Worm (Caenorhabditis elegans) whole organism, young adult: ENCODE measurements around the gene C06A12.3.

Experiments
- B0035.1 ChIP-seq: sonication (generic microtip); optimal IDR thresholded peaks from 2 replicates; lab custom pipeline; 2016; ENCODE audit warnings: missing genetic modification characterization, mild to moderate bottlenecking, missing compliant biosample characterization, missing genotype, missing genetic modification reagents
- D2030.7 ChIP-seq: fragments of 200-800 bp; sonication (Bioruptor generic); IDR thresholded peaks from 2 replicates; pipeline ENCODE4 v1.3.6; 2022; ENCODE audit warnings: missing genetic modification reagents, missing genetic modification characterization, missing compliant biosample characterization
- F33H1.4 ChIP-seq: fragments of 200-800 bp; sonication (Bioruptor generic); IDR thresholded peaks from 2 replicates; pipeline ENCODE4 v1.3.6; 2022; ENCODE audit warnings: missing genetic modification reagents, missing genetic modification characterization, missing compliant biosample characterization
- F39B2.1 ChIP-seq: fragments of 200-800 bp; sonication (Bioruptor generic); IDR thresholded peaks from 2 replicates; pipeline ENCODE4 v1.3.6; 2022; ENCODE audit warnings: missing genetic modification reagents, missing genetic modification characterization, missing compliant biosample characterization
- K11D2.4 ChIP-seq: fragments of 200-800 bp; sonication (Bioruptor generic); IDR thresholded peaks from 2 replicates; pipeline ENCODE4 v1.3.6; 2022; ENCODE audit warnings: missing genetic modification reagents, missing genetic modification characterization, missing compliant biosample characterization
- K12H6.12 ChIP-seq: fragments of 200-800 bp; sonication (Bioruptor generic); optimal IDR thresholded peaks from 2 replicates; lab custom pipeline; 2018; ENCODE audit warnings: mild to moderate bottlenecking, missing genetic modification characterization, missing compliant biosample characterization
- T07F8.4 ChIP-seq: sonication (generic microtip); optimal IDR thresholded peaks from 2 replicates; lab custom pipeline; 2016; ENCODE audit warnings: mild to moderate bottlenecking, missing genetic modification characterization, moderate library complexity, missing compliant biosample characterization
- T26A5.8 ChIP-seq: sonication (generic microtip); optimal IDR thresholded peaks from 2 replicates; lab custom pipeline; 2016; ENCODE audit warnings: missing genetic modification characterization, missing compliant biosample characterization
- Y53G8AR.9 ChIP-seq: fragments of 200-800 bp; sonication (Bioruptor generic); conservative IDR thresholded peaks from 2 replicates; pipeline ENCODE4 v1.3.6; 2022; ENCODE audit warnings: missing genetic modification reagents, missing genetic modification characterization, missing compliant biosample characterization
- Y67H2A.10 ChIP-seq: fragments of 200-800 bp; sonication (Bioruptor generic); conservative IDR thresholded peaks from 2 replicates; pipeline ENCODE4 v1.3.6; 2022; ENCODE audit warnings: missing genetic modification reagents, missing genetic modification characterization, missing compliant biosample characterization
- Y79H2A.3 ChIP-seq: fragments of 200-800 bp; sonication (Bioruptor generic); conservative IDR thresholded peaks from 2 replicates; pipeline ENCODE4 v1.3.6; 2022; ENCODE audit warnings: missing genetic modification reagents, missing genetic modification characterization, missing compliant biosample characterization
- Y95B8A.8 ChIP-seq: fragments of 200-800 bp; sonication (Bioruptor generic); IDR thresholded peaks from 2 replicates; pipeline ENCODE4 v1.3.6; 2022; ENCODE audit warnings: missing genetic modification reagents, missing genetic modification characterization, missing compliant biosample characterization
- attf-5 ChIP-seq: fragments of 200-800 bp; sonication (Bioruptor generic); optimal IDR thresholded peaks from 2 replicates; lab custom pipeline; 2018; ENCODE audit warnings: mild to moderate bottlenecking, missing genetic modification characterization, missing compliant biosample characterization
- bed-1 ChIP-seq: fragments of 200-800 bp; sonication (Bioruptor generic); IDR thresholded peaks from 2 replicates; pipeline ENCODE4 v1.3.6; 2022; ENCODE audit warnings: missing genetic modification reagents, missing genetic modification characterization, missing compliant biosample characterization
- ceh-27 ChIP-seq: fragments of 200-800 bp; sonication (Bioruptor generic); optimal IDR thresholded peaks from 2 replicates; lab custom pipeline; 2018; ENCODE audit warnings: mild to moderate bottlenecking, missing genetic modification characterization, moderate library complexity, missing compliant biosample characterization
- ceh-79 ChIP-seq: sonication (generic microtip); optimal IDR thresholded peaks from 2 replicates; lab custom pipeline; 2017; ENCODE audit warnings: mild to moderate bottlenecking, missing genetic modification characterization, missing compliant biosample characterization
- die-1 ChIP-seq: sonication (generic microtip); optimal IDR thresholded peaks from 2 replicates; lab custom pipeline; 2016; ENCODE audit warnings: missing genotype, mild to moderate bottlenecking, missing genetic modification characterization, missing compliant biosample characterization
- gei-17 ChIP-seq: fragments of 200-800 bp; sonication (Bioruptor generic); optimal IDR thresholded peaks from 2 replicates; lab custom pipeline; 2018; ENCODE audit warnings: mild to moderate bottlenecking, missing genetic modification characterization, missing compliant biosample characterization
- hrde-1 ChIP-seq: sonication (generic microtip); optimal IDR thresholded peaks from 2 replicates; lab custom pipeline; 2016; ENCODE audit warnings: missing genetic modification characterization, mild to moderate bottlenecking, missing compliant biosample characterization, moderate library complexity, missing genotype, missing genetic modification reagents, borderline replicate concordance
- let-526 ChIP-seq: fragments of 200-800 bp; sonication (Bioruptor generic); IDR thresholded peaks from 2 replicates; pipeline ENCODE4 v1.3.6; 2022; ENCODE audit warnings: missing genetic modification reagents, missing genetic modification characterization, missing compliant biosample characterization
- lin-26 ChIP-seq: fragments of 200-800 bp; sonication (Bioruptor generic); IDR thresholded peaks from 2 replicates; pipeline ENCODE4 v1.3.6; 2022; ENCODE audit warnings: missing genetic modification reagents, missing genetic modification characterization, missing compliant biosample characterization
- madf-10 ChIP-seq: sonication (generic microtip); optimal IDR thresholded peaks from 2 replicates; lab custom pipeline; 2016; ENCODE audit warnings: mild to moderate bottlenecking, missing genetic modification characterization, missing compliant biosample characterization
- mcd-1 ChIP-seq: fragments of 200-800 bp; sonication (Bioruptor generic); IDR thresholded peaks from 2 replicates; pipeline ENCODE4 v1.3.6; 2022; ENCODE audit warnings: missing genetic modification reagents, missing genetic modification characterization, missing compliant biosample characterization
- mxl-1 ChIP-seq: sonication (generic microtip); optimal IDR thresholded peaks from 2 replicates; lab custom pipeline; 2016; ENCODE audit warnings: missing genetic modification characterization, missing compliant biosample characterization
- nfya-1 ChIP-seq: sonication (generic microtip); optimal IDR thresholded peaks from 2 replicates; lab custom pipeline; 2017; ENCODE audit warnings: antibody characterized with exemption, missing compliant biosample characterization, missing genetic modification characterization, borderline replicate concordance; ENCODE audit not compliant: insufficient read depth
- nfyb-1 ChIP-seq: fragments of 200-800 bp; sonication (Bioruptor generic); IDR thresholded peaks from 2 replicates; pipeline ENCODE4 v1.3.6; 2022; ENCODE audit warnings: missing genetic modification reagents, missing genetic modification characterization, missing compliant biosample characterization
- rcor-1 ChIP-seq: fragments of 200-800 bp; sonication (Bioruptor generic); IDR thresholded peaks from 2 replicates; pipeline ENCODE4 v1.3.6; 2022; ENCODE audit warnings: missing genetic modification reagents, missing genetic modification characterization, missing compliant biosample characterization
- rpc-1 ChIP-seq, 2 experiments: fragments of 150-350 bp in 1 of 2; sonication (generic microtip) in 1 of 2; optimal IDR thresholded peaks; 2 replicates each; lab custom pipeline; 2014 to 2018; ENCODE audit warnings: missing biosample characterization in 1 of 2, missing genetic modification characterization in 1 of 2, missing genetic modification reagents in 1 of 2, missing genotype in 1 of 2
- sdz-38 ChIP-seq: sonication (generic microtip); optimal IDR thresholded peaks from 2 replicates; lab custom pipeline; 2016; ENCODE audit warnings: missing genotype, missing genetic modification characterization, missing compliant biosample characterization
- snpc-3.4 ChIP-seq: sonication (generic microtip); optimal IDR thresholded peaks from 2 replicates; lab custom pipeline; 2017; ENCODE audit warnings: missing genetic modification characterization, mild to moderate bottlenecking, missing compliant biosample characterization, antibody characterized with exemption, moderate library complexity, missing genotype, missing genetic modification reagents
- xnd-1 ChIP-seq: sonication (generic microtip); optimal IDR thresholded peaks from 2 replicates; lab custom pipeline; 2016; ENCODE audit warnings: missing genotype, missing genetic modification reagents, missing genetic modification characterization, missing compliant biosample characterization
- ztf-25 ChIP-seq: fragments of 200-800 bp; sonication (Bioruptor generic); IDR thresholded peaks from 2 replicates; pipeline ENCODE4 v1.3.6; 2022; ENCODE audit warnings: missing genetic modification reagents, missing genetic modification characterization, missing compliant biosample characterization
- ztf-3 ChIP-seq: fragments of 200-800 bp; sonication (Bioruptor generic); optimal IDR thresholded peaks from 2 replicates; lab custom pipeline; 2018; ENCODE audit warnings: mild to moderate bottlenecking, missing genetic modification characterization, missing compliant biosample characterization
- ztf-6 ChIP-seq: fragments of 200-800 bp; sonication (Bioruptor generic); IDR thresholded peaks from 2 replicates; pipeline ENCODE4 v1.3.6; 2022; ENCODE audit warnings: missing genetic modification reagents, missing genetic modification characterization, missing compliant biosample characterization

Gene C06A12.3

DNA sequence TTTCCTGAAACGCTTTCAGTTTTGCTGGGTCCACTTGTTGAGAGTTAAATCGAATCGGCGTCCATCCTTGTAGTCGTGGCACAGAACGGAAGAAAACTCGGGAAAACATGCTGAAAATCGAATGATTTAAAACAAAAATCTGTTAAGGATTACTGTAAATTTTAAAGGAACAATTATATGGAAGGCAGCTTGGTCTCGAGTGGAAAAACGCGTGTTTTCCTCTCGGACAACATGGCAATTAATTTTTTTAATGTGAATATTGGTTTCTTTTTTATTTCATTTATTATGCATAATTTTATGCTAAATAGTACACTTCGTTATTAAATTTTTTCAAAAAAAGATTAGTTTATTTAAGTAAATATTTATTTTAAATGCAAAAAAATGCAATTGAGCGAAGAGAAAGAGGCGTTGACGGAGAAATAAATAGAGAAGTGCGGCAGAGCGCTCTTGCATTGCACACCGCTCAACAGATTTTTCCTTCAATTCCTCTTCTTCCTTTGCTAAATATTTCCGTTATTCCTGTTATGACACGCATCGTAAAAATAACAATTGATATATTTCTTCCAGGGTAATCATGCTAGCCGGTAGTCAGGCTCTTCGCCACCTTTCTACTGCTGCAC is 47.4 kb upstream of the C06A12.3 start, which contains the start of the genes C30H6.9 and dlat-2 (continued):
- TF ChIP-seq Y79H2A.3 (GFP tag; lab: Robert Waterston, UW) (no peak), hrde-1 (tag; lab: Kevin White, UChicago) (no peak), mxl-1 (tag; lab: Kevin White, UChicago) (no peak), rpc-1 (optimal IDR thresholded peaks at IDR 0.05; lab: Kevin White, UChicago) (no peak), rpc-1 (tag; optimal IDR thresholded peaks at IDR 0.05; lab: Kevin White, UChicago) (no peak), bed-1 (no peak), Y95B8A.8 (GFP tag; lab: Robert Waterston, UW) (no peak), F33H1.4 (GFP tag; lab: Robert Waterston, UW) (peak; percentile 80), ztf-25 (no peak), nfya-1 (tag; lab: Kevin White, UChicago) (no peak), nfyb-1 (GFP tag; lab: Robert Waterston, UW) (no peak), ztf-6 (GFP tag; lab: Robert Waterston, UW) (no peak), T26A5.8 (tag; lab: Kevin White, UChicago) (no peak), rcor-1 (no peak), attf-5 (GFP tag; lab: Kevin White, UChicago) (peak; percentile 32), K11D2.4 (GFP tag; lab: Robert Waterston, UW) (no peak), ceh-27 (no peak), let-526 (GFP tag; lab: Robert Waterston, UW) (no peak)

DNA sequence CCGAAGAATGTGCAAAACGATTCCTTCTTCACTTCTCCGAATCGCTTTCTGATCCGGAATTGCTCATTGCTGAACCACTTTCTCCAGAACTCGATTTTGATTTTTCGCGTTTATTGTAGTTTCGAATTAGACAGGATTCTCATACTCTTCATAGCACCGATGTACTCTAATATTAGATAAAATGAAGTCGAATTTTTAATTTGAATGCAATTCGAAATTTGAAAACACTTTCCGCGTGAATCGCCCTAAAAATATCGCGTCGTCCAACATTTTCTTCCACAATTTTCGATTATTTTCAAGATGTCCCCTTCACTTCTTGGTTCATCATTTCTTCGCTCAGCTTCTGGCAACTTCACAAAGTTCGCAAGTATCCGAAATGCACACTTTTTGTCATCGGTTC is 45.5 kb upstream of the C06A12.3 start, which contains the start of gene C30H6.8:
Gene C30H6.8 (plus strand): TSS at position 301 of the 400 bp plus-strand sequence.
- no peak for TF ChIP-seq ztf-3

DNA sequence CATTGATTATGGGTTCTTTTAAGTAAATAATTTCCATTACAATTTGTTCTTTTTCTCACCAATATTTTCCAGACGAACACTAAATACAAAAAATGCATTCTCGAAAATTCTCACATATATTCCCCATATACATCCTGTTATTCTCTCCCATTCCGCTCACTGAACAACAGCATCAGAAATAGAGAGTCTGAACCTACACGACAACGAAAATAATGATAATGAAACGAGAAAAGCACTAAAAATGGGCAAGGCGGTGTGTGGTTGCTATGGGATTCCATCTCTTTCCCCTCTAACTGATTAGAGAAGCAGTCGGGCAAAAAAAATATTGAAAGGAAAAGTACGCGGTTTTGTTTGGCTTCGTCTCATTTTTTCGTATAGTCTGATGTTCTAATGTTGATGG is 44.5 kb upstream of the C06A12.3 start, which contains the start of gene C30H6.12:
Gene C30H6.12 (plus strand): TSS at position 301 of the 400 bp plus-strand sequence.
- TF ChIP-seq madf-10 (tag; lab: Kevin White, UChicago): no peak
- TF ChIP-seq sdz-38 (tag; lab: Kevin White, UChicago): no peak
- no peak for TF ChIP-seq ceh-79
- TF ChIP-seq snpc-3.4: no peak
- no peak for TF ChIP-seq D2030.7
- TF ChIP-seq die-1: no peak
- no peak for TF ChIP-seq hrde-1 (tag; lab: Kevin White, UChicago)
- no peak for TF ChIP-seq lin-26 (GFP tag; lab: Robert Waterston, UW)
- no peak for TF ChIP-seq Y67H2A.10 (GFP tag; lab: Robert Waterston, UW)
- no peak for TF ChIP-seq mcd-1 (GFP tag; lab: Robert Waterston, UW)
- no peak for TF ChIP-seq xnd-1 (tag; lab: Kevin White, UChicago)
- TF ChIP-seq F39B2.1: no peak
- TF ChIP-seq B0035.1 (tag; lab: Kevin White, UChicago): no peak
- no peak for TF ChIP-seq K12H6.12 (tag; lab: Kevin White, UChicago)
- TF ChIP-seq gei-17 (GFP tag; lab: Kevin White, UChicago): no peak
- no peak for TF ChIP-seq Y53G8AR.9
- no peak for TF ChIP-seq T07F8.4 (tag; lab: Kevin White, UChicago)
- TF ChIP-seq, all 124 proteins: peak for 0
